Fruit fly (Drosophila melanogaster) whole organism: ENCODE results near the gene CG13004.

Experiments
- CG8478 ChIP-seq: fragments of >200 bp; optimal IDR thresholded peaks from 2 replicates; lab custom pipeline; 2018; ENCODE audit warnings: inconsistent platforms
- Dll ChIP-seq: fragments of >200 bp; optimal IDR thresholded peaks from 2 replicates; lab custom pipeline; 2017
- EcR ChIP-seq, 2 experiments: fragments of >200 bp; optimal IDR thresholded peaks; 2 replicates each; lab custom pipeline; 2017; ENCODE audit warnings: missing biosample characterization in 2 of 2, missing genetic modification characterization in 2 of 2, missing genetic modification reagents in 2 of 2
- pan ChIP-seq: fragments of >200 bp; optimal IDR thresholded peaks from 2 replicates; lab custom pipeline; 2017
- psq ChIP-seq: fragments of >200 bp; optimal IDR thresholded peaks from 2 replicates; lab custom pipeline; 2017
- usp ChIP-seq: fragments of >200 bp; optimal IDR thresholded peaks from 2 replicates; lab custom pipeline; 2017; ENCODE audit warnings: missing biosample characterization, missing genetic modification characterization, mixed read lengths

Gene CG13004

dm6 chrX:16835304-16835703 lies at the start of gene CG13004, which contains the start of gene CG46306:
Gene CG13004, minus strand, starts transcription at chrX:16835520.
Gene CG46306, minus strand, starts transcription at chrX:16835520.
- TF ChIP-seq psq (lab: Kevin White, UChicago) (no peak), usp (GFP tag; lab: Kevin White, UChicago) (no peak), EcR (GFP tag; optimal IDR thresholded peaks at IDR 0.05; lab: Kevin White, UChicago) (no peak), pan (lab: Kevin White, UChicago) (no peak), Dll (no peak), CG8478 (no peak)

DNA sequence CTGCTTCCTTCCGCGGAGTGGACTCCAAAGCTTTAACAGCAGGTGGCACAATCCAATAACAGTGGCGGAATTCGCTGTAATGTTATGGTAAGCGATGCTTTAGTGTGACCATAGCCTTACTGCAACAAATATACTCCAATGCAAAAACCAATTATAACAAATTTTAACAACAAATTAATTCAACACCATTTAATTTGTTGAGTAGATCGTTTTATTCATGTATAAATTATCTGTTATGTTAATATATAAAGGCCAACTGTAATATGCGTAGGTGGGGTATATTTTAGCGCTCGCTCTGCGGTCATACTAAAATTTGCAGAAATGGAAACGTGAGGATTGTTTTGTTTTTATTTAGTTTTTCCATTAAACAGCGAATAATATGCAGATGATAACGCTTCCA lies 49.0 kb upstream of the CG13004 start, which contains the start of the genes Nprl2 and Polr3I:
Nprl2 (minus strand) TSS at position 86 of the 400 bp plus-strand sequence.
Polr3I (plus strand) TSS at position 302 of the 400 bp plus-strand sequence.
- no peak for TF ChIP-seq usp (GFP tag; lab: Kevin White, UChicago)
- TF ChIP-seq EcR (GFP tag; optimal IDR thresholded peaks at IDR 0.05; lab: Kevin White, UChicago) = no peak
- TF ChIP-seq CG8478 = no peak
- no peak for TF ChIP-seq pan (lab: Kevin White, UChicago)
- no peak for TF ChIP-seq psq (lab: Kevin White, UChicago)
- TF ChIP-seq Dll = no peak

dm6 chrX:16881015-16881414 lies 45.7 kb upstream of the CG13004 start, which contains the start of gene CG4872:
Gene CG4872, plus strand, starts transcription at chrX:16881347.
- TF ChIP-seq psq (lab: Kevin White, UChicago) (no peak), pan (lab: Kevin White, UChicago) (no peak), Dll (no peak), EcR (GFP tag; optimal IDR thresholded peaks at IDR 0.05; lab: Kevin White, UChicago) (no peak), CG8478 (no peak), usp (GFP tag; lab: Kevin White, UChicago) (no peak)

DNA sequence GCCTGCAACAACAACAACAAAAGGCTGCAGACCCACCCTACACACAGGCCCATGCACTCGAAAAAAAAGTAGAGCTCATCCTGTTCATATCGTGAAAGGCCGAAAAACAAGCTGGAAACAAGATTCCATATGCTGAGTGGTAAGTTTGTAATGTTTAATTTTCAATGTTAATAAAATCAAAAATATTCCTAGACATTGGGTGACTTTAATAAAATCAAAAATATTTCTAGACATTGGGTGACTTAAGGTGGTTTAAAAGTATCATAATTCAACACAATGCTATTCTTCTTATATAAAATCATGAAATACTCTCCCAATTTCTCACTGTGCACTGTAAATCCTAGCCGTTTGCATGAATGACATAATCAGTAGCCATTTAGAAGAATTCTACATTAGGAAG lies 44.7 kb upstream of the CG13004 start:
- TF ChIP-seq psq (lab: Kevin White, UChicago) (no peak), EcR (GFP tag; optimal IDR thresholded peaks at IDR 0.05; lab: Kevin White, UChicago) (no peak), pan (lab: Kevin White, UChicago) (no peak), Dll (no peak), CG8478 (no peak), usp (GFP tag; lab: Kevin White, UChicago) (no peak)

- no peak for TF ChIP-seq pan (lab: Kevin White, UChicago)
- no peak for TF ChIP-seq EcR (GFP tag; optimal IDR thresholded peaks at IDR 0.05; lab: Kevin White, UChicago)
- no peak for TF ChIP-seq Dll
- TF ChIP-seq usp (GFP tag; lab: Kevin White, UChicago) = no peak
- no peak for TF ChIP-seq psq (lab: Kevin White, UChicago)
- no peak for TF ChIP-seq CG8478
These were observed 41.1 kb upstream of the CG13004 start, which contains the start of gene CG13003 for dm6 chrX:16876425-16876824. Gene CG13003, minus strand, starts transcription at chrX:16876544.

DNA sequence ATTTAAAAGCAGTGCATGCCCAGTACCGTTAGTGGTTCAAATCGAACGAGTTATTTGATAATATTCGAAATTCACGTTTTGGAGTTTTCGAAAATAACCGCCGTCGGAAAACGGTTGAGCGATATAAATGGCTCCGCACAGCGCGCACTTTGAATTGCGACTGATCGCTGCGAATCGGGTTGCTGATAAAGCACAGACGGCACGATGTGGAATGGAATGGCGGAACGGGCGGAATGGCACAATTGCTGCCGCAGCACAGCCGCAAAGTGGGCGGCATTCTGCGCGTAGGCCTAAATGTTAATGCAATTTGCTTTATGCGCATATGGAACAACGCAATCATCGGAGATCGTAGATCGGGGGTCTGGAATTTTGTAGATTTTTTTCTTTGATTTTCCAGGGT lies 39.4 kb upstream of the CG13004 start:
- TF ChIP-seq EcR (GFP tag; optimal IDR thresholded peaks at IDR 0.05; lab: Kevin White, UChicago) = no peak
- no peak for TF ChIP-seq psq (lab: Kevin White, UChicago)
- TF ChIP-seq CG8478 = no peak
- TF ChIP-seq usp (GFP tag; lab: Kevin White, UChicago) = no peak
- no peak for TF ChIP-seq Dll
- no peak for TF ChIP-seq pan (lab: Kevin White, UChicago)

DNA sequence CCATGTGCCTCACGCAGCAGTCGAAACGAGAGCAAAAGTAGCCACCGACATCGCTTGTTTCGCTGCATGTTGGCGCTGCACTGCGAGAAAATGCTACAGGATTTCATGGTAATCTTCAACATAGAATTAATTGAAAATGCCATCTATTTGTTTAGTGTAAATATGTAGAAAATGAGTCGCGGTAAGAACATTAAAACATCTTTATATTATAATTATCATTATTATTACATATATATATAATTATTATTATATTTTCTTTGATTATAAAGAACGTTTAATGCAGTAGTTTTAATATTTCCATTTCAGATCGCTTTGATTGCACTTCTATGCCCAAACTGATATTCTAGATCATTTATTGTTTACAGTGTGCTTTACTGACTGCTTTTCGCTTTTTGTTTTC lies 37.7 kb upstream of the CG13004 start:
- no peak for TF ChIP-seq Dll
- no peak for TF ChIP-seq CG8478
- no peak for TF ChIP-seq psq (lab: Kevin White, UChicago)
- TF ChIP-seq EcR (GFP tag; optimal IDR thresholded peaks at IDR 0.05; lab: Kevin White, UChicago) = no peak
- no peak for TF ChIP-seq usp (GFP tag; lab: Kevin White, UChicago)
- TF ChIP-seq pan (lab: Kevin White, UChicago) = no peak

dm6 chrX:16871808-16872207 lies 36.5 kb upstream of the CG13004 start:
- no peak for TF ChIP-seq usp (GFP tag; lab: Kevin White, UChicago)
- no peak for TF ChIP-seq psq (lab: Kevin White, UChicago)
- no peak for TF ChIP-seq pan (lab: Kevin White, UChicago)
- no peak for TF ChIP-seq Dll
- TF ChIP-seq EcR (GFP tag; optimal IDR thresholded peaks at IDR 0.05; lab: Kevin White, UChicago) = no peak
- TF ChIP-seq CG8478 = no peak

DNA sequence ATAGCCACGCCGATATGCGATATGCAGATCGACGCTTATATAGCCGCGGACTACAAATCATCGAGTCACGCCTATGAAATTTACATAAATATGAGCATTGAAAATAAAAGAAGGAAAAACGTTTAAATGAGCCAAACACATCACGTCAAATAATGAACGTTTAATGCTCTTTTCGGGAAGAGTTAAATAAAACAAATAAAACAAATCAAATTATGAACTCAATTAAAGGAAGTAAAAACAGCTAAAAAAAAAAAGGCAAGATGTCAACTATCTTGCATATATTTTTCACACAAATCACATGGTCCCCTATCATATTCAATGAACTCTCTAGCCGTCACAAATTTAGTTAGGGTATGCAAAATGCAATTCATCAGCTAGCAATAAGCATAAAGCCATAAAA lies 32.3 kb upstream of the CG13004 start:
- TF ChIP-seq pan (lab: Kevin White, UChicago) = no peak
- TF ChIP-seq Dll = no peak
- no peak for TF ChIP-seq EcR (GFP tag; optimal IDR thresholded peaks at IDR 0.05; lab: Kevin White, UChicago)
- no peak for TF ChIP-seq psq (lab: Kevin White, UChicago)
- TF ChIP-seq CG8478 = no peak
- TF ChIP-seq usp (GFP tag; lab: Kevin White, UChicago) = no peak

dm6 chrX:16859732-16860131 lies 24.4 kb upstream of the CG13004 start:
- no peak for TF ChIP-seq psq (lab: Kevin White, UChicago)
- no peak for TF ChIP-seq usp (GFP tag; lab: Kevin White, UChicago)
- no peak for TF ChIP-seq CG8478
- no peak for TF ChIP-seq pan (lab: Kevin White, UChicago)
- TF ChIP-seq Dll = no peak
- TF ChIP-seq EcR (GFP tag; optimal IDR thresholded peaks at IDR 0.05; lab: Kevin White, UChicago) = no peak

dm6 chrX:16854746-16855145 lies 19.4 kb upstream of the CG13004 start:
- TF ChIP-seq CG8478 = no peak
- no peak for TF ChIP-seq EcR (GFP tag; optimal IDR thresholded peaks at IDR 0.05; lab: Kevin White, UChicago)
- no peak for TF ChIP-seq psq (lab: Kevin White, UChicago)
- TF ChIP-seq pan (lab: Kevin White, UChicago) = no peak
- no peak for TF ChIP-seq Dll
- no peak for TF ChIP-seq usp (GFP tag; lab: Kevin White, UChicago)

dm6 chrX:16849517-16849916 lies 14.2 kb upstream of the CG13004 start:
- no peak for TF ChIP-seq pan (lab: Kevin White, UChicago)
- TF ChIP-seq EcR (GFP tag; optimal IDR thresholded peaks at IDR 0.05; lab: Kevin White, UChicago) = no peak
- TF ChIP-seq usp (GFP tag; lab: Kevin White, UChicago) = no peak
- no peak for TF ChIP-seq Dll
- no peak for TF ChIP-seq psq (lab: Kevin White, UChicago)
- TF ChIP-seq CG8478 = no peak
